Worm (Caenorhabditis elegans) whole organism, young adult: ENCODE measurements around the gene sti-1.
A peak's percentile ranks its signal among the peaks of the same experiment; 100 is the strongest.

Experiments used
- B0019.2 ChIP-seq: fragments of 200-800 bp; sonication (Bioruptor generic); conservative IDR thresholded peaks from 2 replicates; pipeline ENCODE4 v1.3.6; 2022; ENCODE audit warnings: missing genetic modification reagents, missing genetic modification characterization, missing compliant biosample characterization
- B0035.1 ChIP-seq: sonication (generic microtip); optimal IDR thresholded peaks from 2 replicates; lab custom pipeline; 2016; ENCODE audit warnings: missing genetic modification characterization, mild to moderate bottlenecking, missing compliant biosample characterization, missing genotype, missing genetic modification reagents
- B0336.3 ChIP-seq: fragments of 200-800 bp; sonication (Bioruptor generic); IDR thresholded peaks from 2 replicates; pipeline ENCODE4 v1.3.6; 2022; ENCODE audit warnings: missing genetic modification characterization, missing compliant biosample characterization
- C06A6.2 ChIP-seq: fragments of 200-800 bp; sonication (Bioruptor generic); conservative IDR thresholded peaks from 2 replicates; pipeline ENCODE4 v1.3.6; 2022; ENCODE audit warnings: missing genetic modification characterization, missing compliant biosample characterization
- F10E7.11 ChIP-seq: sonication (generic microtip); optimal IDR thresholded peaks from 2 replicates; lab custom pipeline; 2017; ENCODE audit warnings: mild to moderate bottlenecking, missing genetic modification characterization, moderate library complexity, missing compliant biosample characterization
- F39B2.1 ChIP-seq: fragments of 200-800 bp; sonication (Bioruptor generic); IDR thresholded peaks from 2 replicates; pipeline ENCODE4 v1.3.6; 2022; ENCODE audit warnings: missing genetic modification reagents, missing genetic modification characterization, missing compliant biosample characterization
- F49E8.2 ChIP-seq: sonication (generic microtip); optimal IDR thresholded peaks from 3 replicates; lab custom pipeline; 2017; ENCODE audit warnings: missing genetic modification characterization, mild to moderate bottlenecking, missing compliant biosample characterization, antibody characterized with exemption, moderate library complexity; ENCODE audit not compliant: insufficient read depth
- F57C9.4 ChIP-seq: sonication (generic microtip); optimal IDR thresholded peaks from 2 replicates; lab custom pipeline; 2017; ENCODE audit warnings: mild to moderate bottlenecking, missing genetic modification characterization, missing compliant biosample characterization
- K11D2.4 ChIP-seq: fragments of 200-800 bp; sonication (Bioruptor generic); IDR thresholded peaks from 2 replicates; pipeline ENCODE4 v1.3.6; 2022; ENCODE audit warnings: missing genetic modification reagents, missing genetic modification characterization, missing compliant biosample characterization
- T26A5.8 ChIP-seq: sonication (generic microtip); optimal IDR thresholded peaks from 2 replicates; lab custom pipeline; 2016; ENCODE audit warnings: missing genetic modification characterization, missing compliant biosample characterization
- Y53G8AR.9 ChIP-seq: fragments of 200-800 bp; sonication (Bioruptor generic); conservative IDR thresholded peaks from 2 replicates; pipeline ENCODE4 v1.3.6; 2022; ENCODE audit warnings: missing genetic modification reagents, missing genetic modification characterization, missing compliant biosample characterization
- Y56A3A.18 ChIP-seq: fragments of 200-800 bp; sonication (Bioruptor generic); IDR thresholded peaks from 2 replicates; pipeline ENCODE4 v1.3.6; 2022; ENCODE audit warnings: missing genetic modification reagents, missing genetic modification characterization, missing compliant biosample characterization
- Y95B8A.8 ChIP-seq: fragments of 200-800 bp; sonication (Bioruptor generic); IDR thresholded peaks from 2 replicates; pipeline ENCODE4 v1.3.6; 2022; ENCODE audit warnings: missing genetic modification reagents, missing genetic modification characterization, missing compliant biosample characterization
- aptf-3 ChIP-seq: fragments of 200-800 bp; sonication (Bioruptor generic); IDR thresholded peaks from 2 replicates; pipeline ENCODE4 v1.3.6; 2022; ENCODE audit warnings: missing genetic modification characterization, missing compliant biosample characterization
- atf-7 ChIP-seq: sonication (generic microtip); optimal IDR thresholded peaks from 2 replicates; lab custom pipeline; 2017; ENCODE audit warnings: mild to moderate bottlenecking, missing genetic modification characterization, missing compliant biosample characterization
- ccch-3 ChIP-seq: fragments of 200-800 bp; sonication (Bioruptor generic); optimal IDR thresholded peaks from 2 replicates; lab custom pipeline; 2018; ENCODE audit warnings: mild to moderate bottlenecking, missing genetic modification characterization, missing compliant biosample characterization
- cebp-1 ChIP-seq, 2 experiments: fragments of 200-800 bp in 1 of 2; sonication (Bioruptor generic) in 1 of 2; sonication (generic microtip) in 1 of 2; IDR thresholded peaks in 1 of 2; optimal IDR thresholded peaks in 1 of 2; 2 replicates each; pipeline versions ENCODE4 v1.3.6 to Lab custom; 2017 to 2022; ENCODE audit warnings: missing compliant biosample characterization in 2 of 2, missing genetic modification characterization in 2 of 2, mild to moderate bottlenecking in 1 of 2, missing genetic modification reagents in 1 of 2, moderate library complexity in 1 of 2
- ceh-58 ChIP-seq: fragments of 200-800 bp; sonication (Bioruptor generic); IDR thresholded peaks from 2 replicates; pipeline ENCODE4 v1.3.6; 2022; ENCODE audit warnings: missing genetic modification characterization, missing compliant biosample characterization
- ceh-91 ChIP-seq: fragments of 200-800 bp; sonication (Bioruptor generic); IDR thresholded peaks from 2 replicates; pipeline ENCODE4 v1.3.6; 2022; ENCODE audit warnings: missing genetic modification reagents, missing genetic modification characterization, missing compliant biosample characterization
- chd-7 ChIP-seq: sonication (generic microtip); optimal IDR thresholded peaks from 2 replicates; lab custom pipeline; 2016; ENCODE audit warnings: mild to moderate bottlenecking, missing genetic modification characterization, moderate library complexity, missing compliant biosample characterization
- dox-1 ChIP-seq: fragments of 200-800 bp; sonication (Bioruptor generic); IDR thresholded peaks from 2 replicates; pipeline ENCODE4 v1.3.6; 2022; ENCODE audit warnings: missing genetic modification reagents, missing genetic modification characterization, missing compliant biosample characterization
- dpl-1 ChIP-seq: fragments of 150-350 bp; optimal IDR thresholded peaks from 2 replicates; lab custom pipeline; 2014; ENCODE audit warnings: missing biosample characterization, missing genetic modification reagents, missing genetic modification characterization
- gei-17 ChIP-seq: fragments of 200-800 bp; sonication (Bioruptor generic); optimal IDR thresholded peaks from 2 replicates; lab custom pipeline; 2018; ENCODE audit warnings: mild to moderate bottlenecking, missing genetic modification characterization, missing compliant biosample characterization
- him-1 ChIP-seq: sonication (generic microtip); optimal IDR thresholded peaks from 2 replicates; lab custom pipeline; 2016; ENCODE audit warnings: missing genotype, missing genetic modification reagents, missing genetic modification characterization, missing compliant biosample characterization
- hlh-12 ChIP-seq: sonication (generic microtip); optimal IDR thresholded peaks from 2 replicates; lab custom pipeline; 2016; ENCODE audit warnings: missing genetic modification characterization, missing compliant biosample characterization
- hmg-1.2 ChIP-seq: fragments of 200-800 bp; sonication (Bioruptor generic); IDR thresholded peaks from 2 replicates; pipeline ENCODE4 v1.3.6; 2022; ENCODE audit warnings: missing genetic modification reagents, missing genetic modification characterization, missing compliant biosample characterization
- hsf-1 ChIP-seq: fragments of 200-800 bp; sonication (Bioruptor generic); IDR thresholded peaks from 2 replicates; pipeline ENCODE4 v1.3.6; 2022; ENCODE audit warnings: missing genetic modification reagents, missing genetic modification characterization, missing compliant biosample characterization
- lag-1 ChIP-seq: fragments of 200-800 bp; sonication (Bioruptor generic); IDR thresholded peaks from 2 replicates; pipeline ENCODE4 v1.3.6; 2022; ENCODE audit warnings: missing genetic modification reagents, missing genetic modification characterization, missing compliant biosample characterization
- lin-26 ChIP-seq: fragments of 200-800 bp; sonication (Bioruptor generic); IDR thresholded peaks from 2 replicates; pipeline ENCODE4 v1.3.6; 2022; ENCODE audit warnings: missing genetic modification reagents, missing genetic modification characterization, missing compliant biosample characterization
- lin-40 ChIP-seq: sonication (generic microtip); optimal IDR thresholded peaks from 2 replicates; lab custom pipeline; 2016; ENCODE audit warnings: missing genetic modification characterization, mild to moderate bottlenecking, missing compliant biosample characterization, missing genotype, missing genetic modification reagents
- madf-3 ChIP-seq: fragments of 200-800 bp; sonication (Bioruptor generic); IDR thresholded peaks from 2 replicates; pipeline ENCODE4 v1.3.6; 2022; ENCODE audit warnings: missing genetic modification reagents, missing genetic modification characterization, missing compliant biosample characterization
- mcd-1 ChIP-seq: fragments of 200-800 bp; sonication (Bioruptor generic); IDR thresholded peaks from 2 replicates; pipeline ENCODE4 v1.3.6; 2022; ENCODE audit warnings: missing genetic modification reagents, missing genetic modification characterization, missing compliant biosample characterization
- mel-28 ChIP-seq: sonication (generic microtip); optimal IDR thresholded peaks from 2 replicates; lab custom pipeline; 2016; ENCODE audit warnings: borderline replicate concordance, mild to moderate bottlenecking, missing genetic modification characterization, missing compliant biosample characterization
- nfya-1 ChIP-seq: sonication (generic microtip); optimal IDR thresholded peaks from 2 replicates; lab custom pipeline; 2017; ENCODE audit warnings: antibody characterized with exemption, missing compliant biosample characterization, missing genetic modification characterization, borderline replicate concordance; ENCODE audit not compliant: insufficient read depth
- nfya-2 ChIP-seq: fragments of 200-800 bp; sonication (Bioruptor generic); IDR thresholded peaks from 2 replicates; pipeline ENCODE4 v1.3.6; 2022; ENCODE audit warnings: missing genetic modification reagents, missing genetic modification characterization, missing compliant biosample characterization
- nhr-179 ChIP-seq: sonication (generic microtip); optimal IDR thresholded peaks from 2 replicates; lab custom pipeline; 2016; ENCODE audit warnings: mild to moderate bottlenecking, missing genetic modification characterization, missing compliant biosample characterization
- pbrm-1 ChIP-seq: fragments of 200-800 bp; sonication (Bioruptor generic); IDR thresholded peaks from 2 replicates; pipeline ENCODE4 v1.3.6; 2022; ENCODE audit warnings: missing genetic modification reagents, missing genetic modification characterization, missing compliant biosample characterization
- pha-4 ChIP-seq: fragments of 150-350 bp; sonication (generic microtip); optimal IDR thresholded peaks from 2 replicates; lab custom pipeline; 2014; ENCODE audit warnings: missing biosample characterization, missing genetic modification reagents, missing genetic modification characterization
- snpc-1.1 ChIP-seq: sonication (generic microtip); optimal IDR thresholded peaks from 2 replicates; lab custom pipeline; 2017; ENCODE audit warnings: missing genetic modification characterization, mild to moderate bottlenecking, missing compliant biosample characterization, antibody characterized with exemption, moderate library complexity, missing genotype, missing genetic modification reagents; ENCODE audit not compliant: insufficient read depth
- snpc-1.3 ChIP-seq: sonication (generic microtip); optimal IDR thresholded peaks from 2 replicates; lab custom pipeline; 2017; ENCODE audit warnings: missing genetic modification characterization, mild to moderate bottlenecking, missing compliant biosample characterization, antibody characterized with exemption, moderate library complexity, missing genotype, missing genetic modification reagents; ENCODE audit not compliant: insufficient read depth
- zfh-2 ChIP-seq: fragments of 200-800 bp; sonication (Bioruptor generic); conservative IDR thresholded peaks from 2 replicates; pipeline ENCODE4 v1.3.6; 2022; ENCODE audit warnings: missing genetic modification reagents, missing genetic modification characterization, missing compliant biosample characterization
- zim-3 ChIP-seq: sonication (generic microtip); optimal IDR thresholded peaks from 2 replicates; lab custom pipeline; 2017; ENCODE audit warnings: mild to moderate bottlenecking, missing genetic modification characterization, moderate library complexity, missing compliant biosample characterization
- ztf-26 ChIP-seq: sonication (generic microtip); optimal IDR thresholded peaks from 2 replicates; lab custom pipeline; 2017; ENCODE audit warnings: missing genetic modification characterization, missing compliant biosample characterization
- ztf-28 ChIP-seq: fragments of 200-800 bp; sonication (Bioruptor generic); IDR thresholded peaks from 2 replicates; pipeline ENCODE4 v1.3.6; 2022; ENCODE audit warnings: missing genetic modification reagents, missing genetic modification characterization, missing compliant biosample characterization
- ztf-3 ChIP-seq: fragments of 200-800 bp; sonication (Bioruptor generic); optimal IDR thresholded peaks from 2 replicates; lab custom pipeline; 2018; ENCODE audit warnings: mild to moderate bottlenecking, missing genetic modification characterization, missing compliant biosample characterization

Gene sti-1

DNA sequence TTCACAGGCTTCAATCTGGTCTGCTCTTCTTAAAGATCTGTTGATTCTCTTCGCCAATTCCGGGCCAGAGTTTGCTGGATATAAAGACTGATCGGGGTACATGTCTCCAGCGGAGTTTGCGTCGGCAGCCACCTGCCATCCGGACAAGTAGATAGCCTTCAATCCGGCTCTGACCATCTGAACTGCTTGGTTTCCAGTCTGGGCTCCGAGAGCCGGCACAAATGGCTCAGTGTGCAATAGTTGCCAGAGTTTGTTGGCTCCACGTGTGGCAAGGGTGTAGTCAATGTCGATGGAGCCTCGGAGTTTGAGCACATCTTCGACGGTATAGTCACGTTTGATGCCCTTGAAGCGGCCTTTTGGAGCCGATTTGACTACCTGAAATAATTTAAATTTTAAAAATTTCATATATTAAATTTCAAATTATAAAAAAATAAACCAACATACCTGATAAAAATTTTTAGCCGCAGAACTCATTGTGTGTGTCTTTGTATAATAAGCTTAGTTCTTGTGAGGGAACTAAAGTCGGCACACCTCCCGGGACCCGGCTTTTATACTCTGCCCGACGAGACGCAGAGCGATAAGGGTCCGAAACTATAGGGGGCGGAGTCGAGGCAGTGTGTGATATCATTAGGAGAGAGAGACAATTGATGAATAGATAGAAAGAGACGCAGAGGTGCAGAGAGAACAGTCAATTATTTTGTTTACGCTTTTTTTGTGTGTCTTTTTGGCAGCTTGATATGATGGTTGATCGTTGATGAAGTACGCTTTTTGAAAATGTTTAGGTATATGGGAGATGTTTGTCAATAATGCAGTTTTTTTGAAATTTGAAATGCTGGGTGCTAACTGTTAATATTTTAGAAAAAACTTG is 45.6 kb upstream of the sti-1 start, which contains the start of the genes icl-1 and srh-2 (continued):
- no peak for TF ChIP-seq F49E8.2 (tag; lab: Kevin White, UChicago)
- TF ChIP-seq B0019.2 (GFP tag; lab: Robert Waterston, UW), result 0 out of 2 replicates have a peak, but pooled peaks have one; percentile 3
- peak; percentile 74; the same call in 1 of the 2 replicates for TF ChIP-seq B0336.3 (GFP tag; lab: Robert Waterston, UW)
- TF ChIP-seq pbrm-1 (GFP tag; lab: Robert Waterston, UW), result 0 out of 2 replicates have a peak, but pooled peaks have one; percentile 26
- TF ChIP-seq zim-3, result peak; percentile 45
- TF ChIP-seq T26A5.8 (tag; lab: Kevin White, UChicago), result no peak
- peak; percentile 18 for TF ChIP-seq lin-40
- peak; percentile 47 for TF ChIP-seq atf-7 (tag; lab: Kevin White, UChicago)
- peak; percentile 39 for TF ChIP-seq B0035.1 (tag; lab: Kevin White, UChicago)
- TF ChIP-seq hsf-1 (GFP tag; lab: Robert Waterston, UW), result no peak; the same call in 1 of the 2 replicates
- TF ChIP-seq ztf-26 (tag; lab: Kevin White, UChicago), result peak; percentile 72
- TF ChIP-seq dox-1, result peak; percentile 64
- no peak for TF ChIP-seq F57C9.4 (tag; lab: Kevin White, UChicago)
- TF ChIP-seq pha-4 (tag; lab: Kevin White, UChicago), result peak; percentile 60
- no peak for TF ChIP-seq him-1 (tag; lab: Kevin White, UChicago)
- TF ChIP-seq dpl-1 (GFP tag; lab: Kevin White, UChicago), result no peak
- peak; percentile 79 for TF ChIP-seq zfh-2 (GFP tag; lab: Robert Waterston, UW)
- TF ChIP-seq aptf-3, result no peak
- TF ChIP-seq K11D2.4, result peak; percentile 73
- TF ChIP-seq F39B2.1, result no peak
- no peak for TF ChIP-seq mel-28
- peak; percentile 56 for TF ChIP-seq mcd-1 (GFP tag; lab: Robert Waterston, UW)
- peak; percentile 11; the same call in 1 of the 2 replicates for TF ChIP-seq Y95B8A.8
- peak; percentile 42 for TF ChIP-seq chd-7 (tag; lab: Kevin White, UChicago)
- no peak for TF ChIP-seq hlh-12 (tag; lab: Kevin White, UChicago)
- TF ChIP-seq F10E7.11 (tag; lab: Kevin White, UChicago), result no peak
- TF ChIP-seq nfya-2 (GFP tag; lab: Robert Waterston, UW), result no peak
- TF ChIP-seq gei-17 (GFP tag; lab: Kevin White, UChicago), result peak; percentile 35
- peak; percentile 4 for TF ChIP-seq ztf-3 (GFP tag; lab: Kevin White, UChicago)
- no peak for TF ChIP-seq ceh-91
- peak; percentile 47; the same call in 1 of the 2 replicates for TF ChIP-seq madf-3
- TF ChIP-seq Y56A3A.18 (GFP tag; lab: Robert Waterston, UW), result no peak; the same call in 1 of the 2 replicates
- peak; percentile 85 for TF ChIP-seq lin-26
- peak; percentile 23; the same call in 1 of the 2 replicates for TF ChIP-seq C06A6.2 (GFP tag; lab: Robert Waterston, UW)
- TF ChIP-seq lag-1 (GFP tag; lab: Robert Waterston, UW), result 0 out of 2 replicates have a peak, but pooled peaks have one; percentile 45
- TF ChIP-seq snpc-1.1 (tag; lab: Kevin White, UChicago), result no peak
- no peak for TF ChIP-seq snpc-1.3 (tag; lab: Kevin White, UChicago)
- no peak; the same call in 1 of the 2 replicates for TF ChIP-seq cebp-1 (GFP tag; IDR thresholded peaks at IDR 0.05; lab: Robert Waterston, UW)
- peak; percentile 70 for TF ChIP-seq cebp-1 (tag; optimal IDR thresholded peaks at IDR 0.05; lab: Kevin White, UChicago)
- TF ChIP-seq ccch-3 (GFP tag; lab: Kevin White, UChicago), result no peak
- no peak for TF ChIP-seq nhr-179 (tag; lab: Kevin White, UChicago)
- TF ChIP-seq ztf-28 (GFP tag; lab: Robert Waterston, UW), result 0 out of 2 replicates have a peak, but pooled peaks have one; percentile 46
- TF ChIP-seq Y53G8AR.9 (GFP tag; lab: Robert Waterston, UW), result peak; percentile 87
- TF ChIP-seq ceh-58 (GFP tag; lab: Robert Waterston, UW), result no peak
- peak; percentile 37; the same call in 1 of the 2 replicates for TF ChIP-seq hmg-1.2 (GFP tag; lab: Robert Waterston, UW)
- no peak for TF ChIP-seq nfya-1 (tag; lab: Kevin White, UChicago)
